Fruit fly (Drosophila melanogaster): Measurements from ENCODE around the gene CG13244.

CG13244 gene

dm6 chr2L:15912901-15913673 lies 3.6 kb upstream of the CG13244 start (continued):
- TF ChIP-seq Dll (GFP tag; IDR thresholded peaks at IDR 0.05; ENCODE audit: partially characterized antibody) = no peak
- TF ChIP-seq croc (GFP tag; conservative IDR thresholded peaks at IDR 0.05) = peak; percentile 48; the same call in 1 of the 3 replicates
- TF ChIP-seq run (tag; optimal IDR thresholded peaks at IDR 0.05) = peak; percentile 66
- peak; percentile 47 for TF ChIP-seq BtbVII (GFP tag; optimal IDR thresholded peaks at IDR 0.05)
- no peak for TF ChIP-seq CG17568 (GFP tag; optimal IDR thresholded peaks at IDR 0.05)
- peak; percentile 8 for TF ChIP-seq Hsf (GFP tag; optimal IDR thresholded peaks at IDR 0.05)
- peak; percentile 88 for TF ChIP-seq CG10979 (tag; optimal IDR thresholded peaks at IDR 0.05)
- TF ChIP-seq Hmx (GFP tag; optimal IDR thresholded peaks at IDR 0.05) = no peak
- peak; percentile 57 for TF ChIP-seq Hmr (GFP tag; optimal IDR thresholded peaks at IDR 0.05)
- no peak for TF ChIP-seq vnd (GFP tag; IDR thresholded peaks at IDR 0.05; ENCODE audit: partially characterized antibody)
- no peak for TF ChIP-seq repo (GFP tag; optimal IDR thresholded peaks at IDR 0.05)
- peak; percentile 48 for TF ChIP-seq CTCF (GFP tag; optimal IDR thresholded peaks at IDR 0.05)
- no peak for TF ChIP-seq zen2 (GFP tag; IDR thresholded peaks at IDR 0.05; ENCODE audit: partially characterized antibody)
- TF ChIP-seq scrt (GFP tag; optimal IDR thresholded peaks at IDR 0.05) = peak; percentile 34
- TF ChIP-seq stwl (tag; optimal IDR thresholded peaks at IDR 0.05) = no peak
- peak; percentile 78 for TF ChIP-seq CG1602 (GFP tag; optimal IDR thresholded peaks at IDR 0.05)
- peak; percentile 88 for TF ChIP-seq CG13424 (tag; optimal IDR thresholded peaks at IDR 0.05)
- TF ChIP-seq Dek (tag; optimal IDR thresholded peaks at IDR 0.05) = peak; percentile 70
- no peak for TF ChIP-seq caup (GFP tag; optimal IDR thresholded peaks at IDR 0.05; ENCODE audit: severe bottlenecking)
- no peak for TF ChIP-seq seq (GFP tag; IDR thresholded peaks at IDR 0.05)
- TF ChIP-seq NK7.1 (GFP tag; optimal IDR thresholded peaks at IDR 0.05) = no peak
- peak; percentile 76 for TF ChIP-seq dysf (GFP tag; IDR thresholded peaks at IDR 0.05)
- peak; percentile 79 for TF ChIP-seq D19A (tag; optimal IDR thresholded peaks at IDR 0.05)
- no peak for TF ChIP-seq her (GFP tag; optimal IDR thresholded peaks at IDR 0.05)
- peak; percentile 59 for TF ChIP-seq ind (GFP tag; optimal IDR thresholded peaks at IDR 0.05)
- TF ChIP-seq CG1233 (GFP tag; optimal IDR thresholded peaks at IDR 0.05) = peak; percentile 78
- TF ChIP-seq Antp (GFP tag; optimal IDR thresholded peaks at IDR 0.05) = no peak
- peak; percentile 93 for TF ChIP-seq ftz-f1 (GFP tag; optimal IDR thresholded peaks at IDR 0.05)
- no peak for TF ChIP-seq lbe (GFP tag; optimal IDR thresholded peaks at IDR 0.05)
- TF ChIP-seq mld (GFP tag; IDR thresholded peaks at IDR 0.05; ENCODE audit: partially characterized antibody) = no peak
- no peak for TF ChIP-seq nom (GFP tag; optimal IDR thresholded peaks at IDR 0.05)
- no peak for TF ChIP-seq fd64A (GFP tag; optimal IDR thresholded peaks at IDR 0.05)
- TF ChIP-seq CG14860 (GFP tag; IDR thresholded peaks at IDR 0.05; ENCODE audit: partially characterized antibody) = no peak
- no peak for TF ChIP-seq sc (optimal IDR thresholded peaks at IDR 0.05)
- peak; percentile 86 for TF ChIP-seq sc (GFP tag; optimal IDR thresholded peaks at IDR 0.05)
- TF ChIP-seq Poxn (GFP tag; IDR thresholded peaks at IDR 0.05) = no peak
- peak; percentile 89 for TF ChIP-seq CG14710 (tag; optimal IDR thresholded peaks at IDR 0.05)
- no peak for TF ChIP-seq CHES-1-like (GFP tag; optimal IDR thresholded peaks at IDR 0.05)
- TF ChIP-seq CG13287 (GFP tag; IDR thresholded peaks at IDR 0.05; ENCODE audit: partially characterized antibody) = peak; percentile 38; the same call in 1 of the 2 replicates
- peak; percentile 45; the same call in 1 of the 2 replicates for TF ChIP-seq CG14667 (GFP tag; IDR thresholded peaks at IDR 0.05)
- TF ChIP-seq CG16863 (GFP tag; optimal IDR thresholded peaks at IDR 0.05) = no peak
- TF ChIP-seq HLHmδ (GFP tag; optimal IDR thresholded peaks at IDR 0.05) = peak; percentile 50
- TF ChIP-seq E2f2 (GFP tag; IDR thresholded peaks at IDR 0.05) = no peak; the same call in 1 of the 2 replicates
- TF ChIP-seq CG9876 (GFP tag; optimal IDR thresholded peaks at IDR 0.05) = no peak
- no peak for TF ChIP-seq aop (GFP tag; IDR thresholded peaks at IDR 0.05)
- TF ChIP-seq CG3847 (GFP tag; IDR thresholded peaks at IDR 0.05) = no peak; the same call in 1 of the 2 replicates
- no peak for TF ChIP-seq CG18011 (GFP tag; optimal IDR thresholded peaks at IDR 0.05)
- no peak for TF ChIP-seq CG2889 (GFP tag; IDR thresholded peaks at IDR 0.05)
- peak; percentile 81 for TF ChIP-seq CG17829 (tag; optimal IDR thresholded peaks at IDR 0.05)
